Fruit fly (Drosophila melanogaster): ENCODE results near the gene CG33301.

The CG33301 gene

dm6 chr2L:10056705-10057104 lies 7.3 kb downstream of the CG33301 start, which contains the start of gene Pen:
Gene Pen, plus strand, starts transcription at chr2L:10056900.
- TF ChIP-seq OdsH (GFP tag; optimal IDR thresholded peaks at IDR 0.05) (no peak), CG32264 (GFP tag; optimal IDR thresholded peaks at IDR 0.05) (no peak), brk (GFP tag; optimal IDR thresholded peaks at IDR 0.05) (no peak), Hr78 (GFP tag; optimal IDR thresholded peaks at IDR 0.05) (no peak), pan (optimal IDR thresholded peaks at IDR 0.05) (no peak), GATAd (GFP tag; optimal IDR thresholded peaks at IDR 0.05) (no peak), Myc (optimal IDR thresholded peaks at IDR 0.05) (no peak), lola (GFP tag; optimal IDR thresholded peaks at IDR 0.05) (no peak)

DNA sequence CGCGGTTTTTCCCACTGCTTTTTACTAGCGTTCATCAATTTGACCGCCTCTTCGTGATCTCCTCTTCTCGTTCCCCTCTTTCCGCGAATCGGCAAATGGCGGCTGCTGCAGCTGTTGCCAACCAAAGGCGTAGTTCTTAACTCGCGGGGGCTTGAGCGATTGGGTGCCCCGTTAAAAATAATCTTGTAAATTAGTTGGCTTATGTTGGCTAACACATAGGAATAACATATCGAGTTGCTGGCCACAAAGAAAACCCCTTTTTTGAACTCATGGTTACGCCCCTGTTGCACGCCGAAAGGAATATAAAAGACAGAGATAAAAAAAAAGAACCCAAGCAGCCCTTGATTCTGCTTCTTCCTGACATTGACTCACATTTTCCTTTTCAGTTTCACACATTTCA lies 7.9 kb downstream of the CG33301 start:
- TF ChIP-seq Hr83 (GFP tag; optimal IDR thresholded peaks at IDR 0.05; ENCODE audit: poor library complexity, severe bottlenecking) (peak; percentile 93), HLH106 (tag; optimal IDR thresholded peaks at IDR 0.05) (peak; percentile 98), usp (GFP tag; optimal IDR thresholded peaks at IDR 0.05) (no peak), foxo (GFP tag; optimal IDR thresholded peaks at IDR 0.05) (peak; percentile 79 to 97), CG32264 (GFP tag; optimal IDR thresholded peaks at IDR 0.05) (peak; percentile 91), dsf (GFP tag; optimal IDR thresholded peaks at IDR 0.05; ENCODE audit: borderline replicate concordance) (peak; percentile 85), Myc (optimal IDR thresholded peaks at IDR 0.05) (no peak), sv (GFP tag; optimal IDR thresholded peaks at IDR 0.05) (no peak), OdsH (GFP tag; optimal IDR thresholded peaks at IDR 0.05) (peak; percentile 95), ey (GFP tag; optimal IDR thresholded peaks at IDR 0.05) (peak; percentile 95), brk (GFP tag; optimal IDR thresholded peaks at IDR 0.05) (peak; percentile 82), br (GFP tag; optimal IDR thresholded peaks at IDR 0.05) (peak; percentile 96), woc (GFP tag; optimal IDR thresholded peaks at IDR 0.05) (peak; percentile 91), Jra (GFP tag; optimal IDR thresholded peaks at IDR 0.05) (peak; percentile 87), jim (GFP tag; optimal IDR thresholded peaks at IDR 0.05) (peak; percentile 38), Abd-B (GFP tag; optimal IDR thresholded peaks at IDR 0.05) (no peak), lola (GFP tag; optimal IDR thresholded peaks at IDR 0.05) (no peak), GATAd (GFP tag; optimal IDR thresholded peaks at IDR 0.05) (peak; percentile 77), h (GFP tag; optimal IDR thresholded peaks at IDR 0.05) (peak; percentile 96), pan (optimal IDR thresholded peaks at IDR 0.05) (no peak), Vsx2 (GFP tag; optimal IDR thresholded peaks at IDR 0.05; ENCODE audit: partially characterized antibody) (no peak), Hr78 (GFP tag; optimal IDR thresholded peaks at IDR 0.05) (no peak), CG9705 (GFP tag; optimal IDR thresholded peaks at IDR 0.05) (peak; percentile 92), Dfd (GFP tag; optimal IDR thresholded peaks at IDR 0.05) (no peak), Rel (GFP tag; optimal IDR thresholded peaks at IDR 0.05) (peak; percentile 61), Rel (tag; optimal IDR thresholded peaks at IDR 0.05) (peak; percentile 83), fru (GFP tag; optimal IDR thresholded peaks at IDR 0.05) (peak; percentile 96), psq (GFP tag; optimal IDR thresholded peaks at IDR 0.05) (peak; percentile 96), dmrt93B (GFP tag; optimal IDR thresholded peaks at IDR 0.05) (peak; percentile 95), Sp1 (GFP tag; optimal IDR thresholded peaks at IDR 0.05) (peak; percentile 95), Hnf4 (GFP tag; optimal IDR thresholded peaks at IDR 0.05) (peak; percentile 94), rgr (GFP tag; optimal IDR thresholded peaks at IDR 0.05) (peak; percentile 96), dl (GFP tag; optimal IDR thresholded peaks at IDR 0.05; ENCODE audit: insufficient read depth in 1 of 2, partially characterized antibody in 2 of 2) (no peak), N (GFP tag; optimal IDR thresholded peaks at IDR 0.05) (no peak), Dif (GFP tag; optimal IDR thresholded peaks at IDR 0.05; ENCODE audit: partially characterized antibody) (no peak), CrebA (GFP tag; optimal IDR thresholded peaks at IDR 0.05; ENCODE audit: borderline replicate concordance) (peak; percentile 83), Mio (GFP tag; optimal IDR thresholded peaks at IDR 0.05) (peak; percentile 69), sage (GFP tag; optimal IDR thresholded peaks at IDR 0.05) (peak; percentile 95), tai (GFP tag; optimal IDR thresholded peaks at IDR 0.05) (peak; percentile 94)

DNA sequence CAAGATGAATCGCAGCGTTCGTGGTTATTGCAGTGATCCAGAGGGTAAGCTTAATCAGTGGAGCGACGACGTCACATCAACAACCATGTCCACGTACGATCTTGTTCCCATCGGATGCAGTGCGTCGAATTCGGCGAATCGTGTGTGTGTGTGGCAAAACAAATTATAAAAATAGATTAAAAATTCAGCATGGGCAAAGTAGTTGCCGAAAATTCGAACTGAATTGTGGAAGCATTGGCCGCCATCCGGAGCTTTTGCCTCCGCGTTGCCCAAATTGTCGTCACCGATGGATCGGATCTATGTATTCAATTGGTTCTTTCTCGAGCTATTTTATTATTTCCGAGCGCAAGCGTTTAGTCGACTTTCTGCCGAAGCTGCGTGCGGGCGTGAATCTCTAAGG lies 11.1 kb downstream of the CG33301 start, which contains the start of gene Spn31A:
TSS of gene Spn31A (plus strand) at position 301 of the 400 bp plus-strand sequence.
- TF ChIP-seq rgr (GFP tag; optimal IDR thresholded peaks at IDR 0.05) (no peak), dmrt93B (GFP tag; optimal IDR thresholded peaks at IDR 0.05) (no peak), Mio (GFP tag; optimal IDR thresholded peaks at IDR 0.05) (no peak), dsf (GFP tag; optimal IDR thresholded peaks at IDR 0.05; ENCODE audit: borderline replicate concordance) (no peak), woc (GFP tag; optimal IDR thresholded peaks at IDR 0.05) (no peak), dl (GFP tag; optimal IDR thresholded peaks at IDR 0.05; ENCODE audit: insufficient read depth in 1 of 2, partially characterized antibody in 2 of 2) (no peak), sage (GFP tag; optimal IDR thresholded peaks at IDR 0.05) (no peak), jim (GFP tag; optimal IDR thresholded peaks at IDR 0.05) (no peak), usp (GFP tag; optimal IDR thresholded peaks at IDR 0.05) (no peak), Hnf4 (GFP tag; optimal IDR thresholded peaks at IDR 0.05) (no peak), Hr83 (GFP tag; optimal IDR thresholded peaks at IDR 0.05; ENCODE audit: poor library complexity, severe bottlenecking) (no peak), Jra (GFP tag; optimal IDR thresholded peaks at IDR 0.05) (no peak), Sp1 (GFP tag; optimal IDR thresholded peaks at IDR 0.05) (no peak), CG9705 (GFP tag; optimal IDR thresholded peaks at IDR 0.05) (no peak), psq (GFP tag; optimal IDR thresholded peaks at IDR 0.05) (no peak), HLH106 (tag; optimal IDR thresholded peaks at IDR 0.05) (no peak)

Measured in whole organism, wandering third instar larva.